Worm (Caenorhabditis elegans) whole organism, L3 larva: Measurements from ENCODE around the gene Y17G9B.11.

Source experiments
- ama-1 ChIP-seq: fragments of 150-350 bp; optimal IDR thresholded peaks from 2 replicates; lab custom pipeline; 2018
- nfya-1 ChIP-seq: sonication (generic microtip); optimal IDR thresholded peaks from 2 replicates; lab custom pipeline; 2017; ENCODE audit warnings: missing genetic modification characterization, mild to moderate bottlenecking, missing compliant biosample characterization, antibody characterized with exemption, moderate library complexity; ENCODE audit not compliant: insufficient read depth
- nhr-28 ChIP-seq: fragments of 150-350 bp; optimal IDR thresholded peaks from 2 replicates; lab custom pipeline; 2014; ENCODE audit warnings: missing biosample characterization, missing genetic modification characterization

ce11 chrIV:4749155-4749554, 7.2 kb upstream of the Y17G9B.11 start:
- TF ChIP-seq nfya-1 (tag; lab: Kevin White, UChicago), result no peak
- TF ChIP-seq ama-1 (lab: Kevin White, UChicago), result no peak
- no peak for TF ChIP-seq nhr-28 (tag; lab: Kevin White, UChicago)
